Fruit fly (Drosophila melanogaster) whole organism, embryonic: Measurements from ENCODE around the gene CG7213.

Source experiments
- Abd-B ChIP-seq: fragments of 200-800 bp; sonication (Bioruptor generic); optimal IDR thresholded peaks from 2 replicates; lab custom pipeline; 2018; ENCODE audit warnings: missing biosample characterization, mild to moderate bottlenecking, missing genetic modification characterization, moderate library complexity
- CG33213 ChIP-seq: fragments of 200-800 bp; sonication (Bioruptor generic); optimal IDR thresholded peaks from 3 replicates; lab custom pipeline; 2016; ENCODE audit warnings: missing biosample characterization, missing genetic modification characterization
- CG9797 ChIP-seq: fragments of 200-800 bp; sonication (Bioruptor generic); optimal IDR thresholded peaks from 3 replicates; lab custom pipeline; 2018; ENCODE audit warnings: missing biosample characterization, mild to moderate bottlenecking, missing genetic modification characterization
- HLHmδ ChIP-seq: fragments of 200-800 bp; sonication (Bioruptor generic); optimal IDR thresholded peaks from 2 replicates; lab custom pipeline; 2018; ENCODE audit warnings: missing biosample characterization, mild to moderate bottlenecking, missing genetic modification characterization, moderate library complexity
- ac ChIP-seq: fragments of 200-800 bp; sonication (Bioruptor generic); optimal IDR thresholded peaks from 3 replicates; lab custom pipeline; 2017; ENCODE audit warnings: missing biosample characterization, mild to moderate bottlenecking, missing genetic modification characterization
- ap ChIP-seq: fragments of 200-800 bp; sonication (Bioruptor generic); IDR thresholded peaks from 2 replicates; pipeline ENCODE4 v1.3.6; 2022; ENCODE audit warnings: missing biosample characterization, missing genetic modification characterization
- psq ChIP-seq: fragments of 200-800 bp; sonication (Bioruptor generic); optimal IDR thresholded peaks from 2 replicates; lab custom pipeline; 2017; ENCODE audit warnings: missing biosample characterization, missing genetic modification characterization
- sr ChIP-seq: fragments of 200-800 bp; sonication (Bioruptor generic); IDR thresholded peaks from 3 replicates; pipeline ENCODE4 v1.3.6; 2022; ENCODE audit warnings: missing biosample characterization, missing genetic modification characterization

DNA sequence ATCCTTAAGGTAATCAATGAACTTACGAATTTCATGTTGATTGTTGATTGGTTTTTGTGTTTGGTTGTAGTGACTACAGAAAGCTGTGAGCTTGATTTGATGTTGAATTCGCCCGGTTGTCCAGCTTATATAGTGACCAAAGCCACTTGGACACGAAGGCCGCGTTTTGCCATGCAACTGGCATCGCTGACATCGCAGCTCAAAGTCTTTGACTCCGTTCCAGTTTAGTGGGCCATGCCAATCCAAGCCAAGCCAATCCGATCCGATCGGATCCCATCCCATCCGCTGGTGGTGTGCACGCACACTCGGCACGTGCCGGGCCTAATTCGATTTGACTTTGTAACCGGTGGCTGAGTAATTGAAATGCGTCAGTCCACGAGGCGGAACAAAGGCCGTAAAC is 21.5 kb downstream of the CG7213 start, which contains the start of gene CG13674:
- TF ChIP-seq CG9797 (GFP tag; lab: Kevin White, UChicago) (no peak), ac (GFP tag; lab: Kevin White, UChicago) (no peak), CG33213 (GFP tag; lab: Kevin White, UChicago) (no peak), sr (GFP tag; lab: Robert Waterston, UW) (no peak), psq (no peak), Abd-B (GFP tag; lab: Kevin White, UChicago) (no peak), HLHmδ (GFP tag; lab: Kevin White, UChicago) (no peak), ap (GFP tag; lab: Robert Waterston, UW) (no peak)
